Worm (Caenorhabditis elegans) whole organism, midembryonic: ENCODE data around the gene cpf-2.
A peak's percentile ranks its signal among the peaks of the same experiment; 100 is the strongest.

Experiments used
- T22C8.4 ChIP-seq: fragments of 200-800 bp; sonication (Bioruptor generic); IDR thresholded peaks from 2 replicates; pipeline ENCODE4 v1.3.6; 2022; ENCODE audit warnings: missing genetic modification characterization, missing compliant biosample characterization
- cog-1 ChIP-seq: sonication (generic microtip); optimal IDR thresholded peaks from 2 replicates; lab custom pipeline; 2016; ENCODE audit warnings: missing genetic modification characterization, missing compliant biosample characterization
- med-1 ChIP-seq: sonication (generic microtip); optimal IDR thresholded peaks from 2 replicates; lab custom pipeline; 2017; ENCODE audit warnings: missing genetic modification characterization, mild to moderate bottlenecking, missing compliant biosample characterization, antibody characterized with exemption, missing genetic modification reagents; ENCODE audit not compliant: insufficient read depth
- ref-1 ChIP-seq: fragments of 200-800 bp; sonication (Bioruptor generic); conservative IDR thresholded peaks from 2 replicates; pipeline ENCODE4 v1.3.6; 2022; ENCODE audit warnings: missing genetic modification reagents, missing genetic modification characterization, missing compliant biosample characterization
- ztf-23 ChIP-seq: fragments of 200-800 bp; sonication (Bioruptor generic); IDR thresholded peaks from 2 replicates; pipeline ENCODE4 v1.3.6; 2022; ENCODE audit warnings: missing genetic modification reagents, missing genetic modification characterization, missing compliant biosample characterization
- ztf-29 ChIP-seq: fragments of 200-800 bp; sonication (Bioruptor generic); IDR thresholded peaks from 2 replicates; pipeline ENCODE4 v1.3.6; 2022; ENCODE audit warnings: missing genetic modification reagents, missing genetic modification characterization, missing compliant biosample characterization

- TF ChIP-seq ztf-29 (GFP tag; lab: Robert Waterston, UW) (no peak), ref-1 (GFP tag; lab: Robert Waterston, UW) (no peak), cog-1 (tag; lab: Kevin White, UChicago) (no peak), med-1 (GFP tag; lab: Kevin White, UChicago) (no peak), ztf-23 (GFP tag; lab: Robert Waterston, UW) (no peak), T22C8.4 (GFP tag; lab: Robert Waterston, UW) (0 out of 2 replicates have a peak, but pooled peaks have one; percentile 38)
Observed at ce11 chrIII:13313788-13314187, 45.1 kb upstream of the cpf-2 start, which contains the start of gene Y43F4B.10.
